Fruit fly (Drosophila melanogaster): ENCODE data around the gene CG8188.
A peak's percentile ranks its signal among the peaks of the same experiment; 100 is the strongest.

The CG8188 gene

DNA sequence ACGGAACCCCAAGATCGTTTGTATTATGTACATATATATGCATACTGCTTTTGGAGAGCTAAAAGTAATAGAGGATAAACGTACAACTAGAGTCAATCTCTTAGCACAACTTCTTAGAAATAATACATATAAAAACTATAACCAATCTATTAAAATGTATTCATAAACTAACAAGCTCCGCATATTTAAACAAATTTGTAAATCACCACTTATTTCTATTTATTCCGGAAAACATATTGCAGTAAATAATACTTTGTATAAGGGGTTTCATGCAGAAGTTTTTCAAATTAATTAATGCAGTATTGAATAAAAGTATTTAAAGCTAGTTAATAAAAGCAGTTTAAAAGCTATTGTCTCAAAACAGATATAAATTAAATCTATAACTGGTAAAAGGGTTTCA lies 9.6 kb upstream of the CG8188 start:
- no peak for TF ChIP-seq Mio (GFP tag; optimal IDR thresholded peaks at IDR 0.05)
- TF ChIP-seq N (GFP tag; optimal IDR thresholded peaks at IDR 0.05), result no peak
- TF ChIP-seq Vsx2 (GFP tag; optimal IDR thresholded peaks at IDR 0.05; ENCODE audit: partially characterized antibody), result no peak
- no peak for TF ChIP-seq Dif (GFP tag; optimal IDR thresholded peaks at IDR 0.05; ENCODE audit: partially characterized antibody)
- TF ChIP-seq GATAd (GFP tag; optimal IDR thresholded peaks at IDR 0.05), result no peak
- no peak for TF ChIP-seq foxo (GFP tag; optimal IDR thresholded peaks at IDR 0.05)
- no peak for TF ChIP-seq Sp1 (GFP tag; optimal IDR thresholded peaks at IDR 0.05)
- TF ChIP-seq dl (GFP tag; optimal IDR thresholded peaks at IDR 0.05; ENCODE audit: insufficient read depth in 1 of 2, partially characterized antibody in 2 of 2), result no peak
- no peak for TF ChIP-seq CG32264 (GFP tag; optimal IDR thresholded peaks at IDR 0.05)
- TF ChIP-seq lola (GFP tag; optimal IDR thresholded peaks at IDR 0.05), result no peak
- no peak for TF ChIP-seq Abd-B (GFP tag; optimal IDR thresholded peaks at IDR 0.05)
- no peak for TF ChIP-seq Dfd (GFP tag; optimal IDR thresholded peaks at IDR 0.05)
- TF ChIP-seq h (GFP tag; optimal IDR thresholded peaks at IDR 0.05), result no peak
- TF ChIP-seq Rel (GFP tag; optimal IDR thresholded peaks at IDR 0.05), result no peak
- TF ChIP-seq Rel (tag; optimal IDR thresholded peaks at IDR 0.05), result no peak
- TF ChIP-seq psq (GFP tag; optimal IDR thresholded peaks at IDR 0.05), result no peak
- TF ChIP-seq fru (GFP tag; optimal IDR thresholded peaks at IDR 0.05), result no peak

- no peak for TF ChIP-seq Dif (GFP tag; optimal IDR thresholded peaks at IDR 0.05; ENCODE audit: partially characterized antibody)
- TF ChIP-seq ey (GFP tag; optimal IDR thresholded peaks at IDR 0.05), result no peak
- TF ChIP-seq CrebA (GFP tag; optimal IDR thresholded peaks at IDR 0.05; ENCODE audit: borderline replicate concordance), result no peak
- no peak for TF ChIP-seq sv (GFP tag; optimal IDR thresholded peaks at IDR 0.05)
- no peak for TF ChIP-seq Rel (GFP tag; optimal IDR thresholded peaks at IDR 0.05)
- TF ChIP-seq Rel (tag; optimal IDR thresholded peaks at IDR 0.05), result no peak
- no peak for TF ChIP-seq usp (GFP tag; optimal IDR thresholded peaks at IDR 0.05)
Observed at dm6 chrX:17711916-17712315, 9.1 kb upstream of the CG8188 start.

dm6 chrX:17710273-17711085 lies 7.7 kb upstream of the CG8188 start:
- TF ChIP-seq Rel (GFP tag; optimal IDR thresholded peaks at IDR 0.05), result no peak
- TF ChIP-seq Rel (tag; optimal IDR thresholded peaks at IDR 0.05), result peak; percentile 65
- TF ChIP-seq dl (GFP tag; optimal IDR thresholded peaks at IDR 0.05; ENCODE audit: insufficient read depth in 1 of 2, partially characterized antibody in 2 of 2), result peak; percentile 24 to 73
- no peak for TF ChIP-seq Abd-B (GFP tag; optimal IDR thresholded peaks at IDR 0.05)
- peak; percentile 55 for TF ChIP-seq psq (GFP tag; optimal IDR thresholded peaks at IDR 0.05)
- no peak for TF ChIP-seq sv (GFP tag; optimal IDR thresholded peaks at IDR 0.05)
- no peak for TF ChIP-seq dsf (GFP tag; optimal IDR thresholded peaks at IDR 0.05; ENCODE audit: borderline replicate concordance)
- peak; percentile 79 for TF ChIP-seq Dif (GFP tag; optimal IDR thresholded peaks at IDR 0.05; ENCODE audit: partially characterized antibody)

dm6 chrX:17709546-17710272 lies 6.9 kb upstream of the CG8188 start, which contains the start of the genes CG8173 and raskol:
TSS of gene CG8173 (minus strand) at chrX:17709653.
TSS of gene raskol (plus strand) at chrX:17710144.
- TF ChIP-seq Dif (GFP tag; optimal IDR thresholded peaks at IDR 0.05; ENCODE audit: partially characterized antibody) (peak; percentile 67), tai (GFP tag; optimal IDR thresholded peaks at IDR 0.05) (no peak), Hr78 (GFP tag; optimal IDR thresholded peaks at IDR 0.05) (no peak), dmrt93B (GFP tag; optimal IDR thresholded peaks at IDR 0.05) (no peak), fru (GFP tag; optimal IDR thresholded peaks at IDR 0.05) (no peak), Sp1 (GFP tag; optimal IDR thresholded peaks at IDR 0.05) (peak; percentile 44), br (GFP tag; optimal IDR thresholded peaks at IDR 0.05) (no peak), CG9705 (GFP tag; optimal IDR thresholded peaks at IDR 0.05) (no peak), Myc (optimal IDR thresholded peaks at IDR 0.05) (peak; percentile 54), rgr (GFP tag; optimal IDR thresholded peaks at IDR 0.05) (peak; percentile 14), Vsx2 (GFP tag; optimal IDR thresholded peaks at IDR 0.05; ENCODE audit: partially characterized antibody) (no peak), foxo (GFP tag; optimal IDR thresholded peaks at IDR 0.05) (no peak), Rel (GFP tag; optimal IDR thresholded peaks at IDR 0.05) (no peak), Rel (tag; optimal IDR thresholded peaks at IDR 0.05) (peak; percentile 53), dl (GFP tag; optimal IDR thresholded peaks at IDR 0.05; ENCODE audit: insufficient read depth in 1 of 2, partially characterized antibody in 2 of 2) (peak in 1 of 2 experiments; percentile 19), brk (GFP tag; optimal IDR thresholded peaks at IDR 0.05) (no peak), psq (GFP tag; optimal IDR thresholded peaks at IDR 0.05) (peak; percentile 100), sage (GFP tag; optimal IDR thresholded peaks at IDR 0.05) (no peak), Hnf4 (GFP tag; optimal IDR thresholded peaks at IDR 0.05) (no peak), CrebA (GFP tag; optimal IDR thresholded peaks at IDR 0.05; ENCODE audit: borderline replicate concordance) (no peak), Hr83 (GFP tag; optimal IDR thresholded peaks at IDR 0.05; ENCODE audit: poor library complexity, severe bottlenecking) (peak; percentile 11), Mio (GFP tag; optimal IDR thresholded peaks at IDR 0.05) (no peak), dsf (GFP tag; optimal IDR thresholded peaks at IDR 0.05; ENCODE audit: borderline replicate concordance) (no peak), GATAd (GFP tag; optimal IDR thresholded peaks at IDR 0.05) (no peak), Jra (GFP tag; optimal IDR thresholded peaks at IDR 0.05) (no peak), woc (GFP tag; optimal IDR thresholded peaks at IDR 0.05) (no peak), Dfd (GFP tag; optimal IDR thresholded peaks at IDR 0.05) (no peak), OdsH (GFP tag; optimal IDR thresholded peaks at IDR 0.05) (no peak), N (GFP tag; optimal IDR thresholded peaks at IDR 0.05) (no peak), lola (GFP tag; optimal IDR thresholded peaks at IDR 0.05) (no peak), h (GFP tag; optimal IDR thresholded peaks at IDR 0.05) (peak; percentile 6), jim (GFP tag; optimal IDR thresholded peaks at IDR 0.05) (peak; percentile 83), CG32264 (GFP tag; optimal IDR thresholded peaks at IDR 0.05) (no peak), Abd-B (GFP tag; optimal IDR thresholded peaks at IDR 0.05) (no peak)

All from whole organism, wandering third instar larva.